Worm (Caenorhabditis elegans) whole organism, late embryonic: ENCODE results near the gene C05G5.2.

Experiments
- ama-1 ChIP-seq: fragments of 150-350 bp; optimal IDR thresholded peaks from 2 replicates; lab custom pipeline; 2014
- unc-42 ChIP-seq: sonication (generic microtip); optimal IDR thresholded peaks from 2 replicates; lab custom pipeline; 2016; ENCODE audit warnings: missing genotype, missing genetic modification characterization, missing compliant biosample characterization

DNA sequence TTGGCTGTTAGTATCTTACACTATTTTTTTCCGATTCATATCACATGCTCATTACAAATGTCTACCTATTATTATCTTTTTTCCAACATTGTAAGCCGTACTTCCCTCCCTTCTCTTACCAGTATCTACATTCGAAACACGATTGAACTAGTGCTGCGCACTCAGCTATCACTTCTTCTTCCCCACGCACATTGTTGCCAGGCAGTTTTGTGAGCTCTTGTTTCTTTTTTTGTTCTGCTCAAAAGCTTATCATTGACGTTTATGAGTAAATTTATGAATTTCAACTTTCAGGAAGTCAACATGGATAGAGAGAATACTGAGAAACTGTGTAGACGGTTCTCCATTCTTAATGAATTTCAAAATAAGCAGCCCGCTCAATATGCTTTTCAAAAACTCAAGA, 26.0 kb upstream of the C05G5.2 start, which contains the start of gene F33C8.2:
- no peak for TF ChIP-seq ama-1
- no peak for TF ChIP-seq unc-42
